Worm (Caenorhabditis elegans) whole organism, midembryonic: ENCODE results near the gene ncx-1.

Source experiments
- T22C8.4 ChIP-seq: fragments of 200-800 bp; sonication (Bioruptor generic); IDR thresholded peaks from 2 replicates; pipeline ENCODE4 v1.3.6; 2022; ENCODE audit warnings: missing genetic modification characterization, missing compliant biosample characterization
- cog-1 ChIP-seq: sonication (generic microtip); optimal IDR thresholded peaks from 2 replicates; lab custom pipeline; 2016; ENCODE audit warnings: missing genetic modification characterization, missing compliant biosample characterization
- flt-1 ChIP-seq: fragments of 200-800 bp; sonication (Bioruptor generic); IDR thresholded peaks from 2 replicates; pipeline ENCODE4 v1.3.6; 2022; ENCODE audit warnings: missing genetic modification characterization, missing compliant biosample characterization
- klf-2 ChIP-seq: fragments of 200-800 bp; sonication (Bioruptor generic); conservative IDR thresholded peaks from 2 replicates; pipeline ENCODE4 v1.3.6; 2022; ENCODE audit warnings: missing genetic modification reagents, missing genetic modification characterization, missing compliant biosample characterization
- med-1 ChIP-seq: sonication (generic microtip); optimal IDR thresholded peaks from 2 replicates; lab custom pipeline; 2017; ENCODE audit warnings: missing genetic modification characterization, mild to moderate bottlenecking, missing compliant biosample characterization, antibody characterized with exemption, missing genetic modification reagents; ENCODE audit not compliant: insufficient read depth
- ref-1 ChIP-seq: fragments of 200-800 bp; sonication (Bioruptor generic); conservative IDR thresholded peaks from 2 replicates; pipeline ENCODE4 v1.3.6; 2022; ENCODE audit warnings: missing genetic modification reagents, missing genetic modification characterization, missing compliant biosample characterization
- tab-1 ChIP-seq: fragments of 200-800 bp; sonication (Bioruptor generic); IDR thresholded peaks from 2 replicates; pipeline ENCODE4 v1.3.6; 2022; ENCODE audit warnings: missing genetic modification characterization, missing compliant biosample characterization
- ztf-23 ChIP-seq: fragments of 200-800 bp; sonication (Bioruptor generic); IDR thresholded peaks from 2 replicates; pipeline ENCODE4 v1.3.6; 2022; ENCODE audit warnings: missing genetic modification reagents, missing genetic modification characterization, missing compliant biosample characterization
- ztf-29 ChIP-seq: fragments of 200-800 bp; sonication (Bioruptor generic); IDR thresholded peaks from 2 replicates; pipeline ENCODE4 v1.3.6; 2022; ENCODE audit warnings: missing genetic modification reagents, missing genetic modification characterization, missing compliant biosample characterization

Gene ncx-1

DNA sequence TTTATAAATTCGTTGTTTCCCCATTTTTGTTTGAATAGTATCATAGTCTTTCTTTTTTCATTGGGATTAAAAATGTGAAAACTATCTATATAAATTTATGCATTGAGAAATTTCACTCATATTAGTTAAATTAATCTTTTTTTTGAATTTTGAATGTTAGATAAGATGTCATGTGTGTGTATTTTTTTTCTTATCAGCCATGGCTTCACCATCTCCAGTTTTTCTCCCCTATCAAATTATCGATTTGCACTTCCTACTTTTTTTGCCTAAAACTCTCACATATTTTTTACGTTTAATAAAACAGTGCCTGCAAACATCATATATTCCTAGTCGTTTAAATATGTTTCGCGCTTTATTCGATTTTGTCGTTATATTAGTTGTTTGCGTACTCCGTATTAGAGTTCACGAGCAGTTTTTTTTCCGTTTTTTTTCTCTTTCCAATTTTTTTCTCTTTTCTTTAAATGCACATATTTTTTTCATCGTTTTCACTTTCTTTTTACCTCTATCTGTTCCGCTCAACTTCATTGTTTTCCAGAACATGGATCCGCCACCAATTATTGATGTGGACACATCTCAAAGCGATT lies 27.3 kb upstream of the ncx-1 start, which contains the start of gene Y113G7A.13:
Y113G7A.13 (plus strand) TSS at position 534 of the 584 bp plus-strand sequence.
- TF ChIP-seq tab-1 (GFP tag; lab: Robert Waterston, UW) (no peak), flt-1 (no peak), T22C8.4 (GFP tag; lab: Robert Waterston, UW) (no peak), med-1 (no peak), ztf-23 (GFP tag; lab: Robert Waterston, UW) (no peak), klf-2 (GFP tag; lab: Robert Waterston, UW) (no peak)

DNA sequence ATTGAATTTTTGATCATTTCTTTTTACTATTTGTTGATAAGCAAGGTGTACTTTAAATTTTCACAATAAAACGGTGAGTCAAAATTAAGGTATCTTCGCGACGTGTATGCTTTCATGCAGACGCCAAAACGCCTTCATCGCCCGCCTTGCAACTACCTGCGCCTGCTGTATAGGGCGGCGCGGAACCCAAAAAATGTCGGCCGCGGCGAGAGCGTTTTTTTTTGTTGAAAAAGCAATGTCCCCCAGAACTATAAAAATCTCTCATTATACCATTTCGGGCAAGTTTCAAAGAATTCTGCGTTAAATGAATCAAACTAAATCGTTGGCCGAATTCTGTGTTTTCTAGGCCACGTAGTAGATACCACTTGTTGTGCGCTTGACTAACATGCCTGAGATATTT lies 23.2 kb upstream of the ncx-1 start:
- TF ChIP-seq klf-2 (GFP tag; lab: Robert Waterston, UW) (no peak), ztf-23 (GFP tag; lab: Robert Waterston, UW) (no peak), flt-1 (no peak), T22C8.4 (GFP tag; lab: Robert Waterston, UW) (no peak), med-1 (no peak), cog-1 (tag; lab: Kevin White, UChicago) (no peak), ref-1 (no peak), ztf-29 (GFP tag; lab: Robert Waterston, UW) (no peak), tab-1 (GFP tag; lab: Robert Waterston, UW) (no peak)

DNA sequence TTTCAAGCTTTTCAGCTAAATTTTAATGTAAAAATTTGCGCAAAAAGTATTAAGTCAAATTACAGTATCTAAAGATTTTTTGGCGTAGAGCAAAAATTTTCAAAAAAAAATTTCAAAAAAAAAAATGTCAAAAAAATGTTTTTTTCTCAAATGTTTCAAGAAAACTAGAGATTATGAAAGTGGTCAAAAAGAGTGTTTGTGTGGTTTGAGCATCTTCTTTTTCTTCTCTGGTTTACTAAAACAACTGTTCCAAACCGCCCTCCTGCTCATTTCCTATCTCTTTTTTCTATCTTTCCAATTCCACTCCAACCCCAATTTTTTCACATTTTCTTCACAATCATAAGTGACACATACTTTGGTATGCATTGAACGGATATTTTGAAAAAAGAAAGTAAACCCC lies 21.8 kb upstream of the ncx-1 start, which contains the start of gene Y113G7A.12:
Y113G7A.12 (plus strand) TSS at position 301 of the 400 bp plus-strand sequence.
- no peak for TF ChIP-seq ztf-29 (GFP tag; lab: Robert Waterston, UW)
- no peak for TF ChIP-seq med-1
- TF ChIP-seq klf-2 (GFP tag; lab: Robert Waterston, UW): no peak
- no peak for TF ChIP-seq cog-1 (tag; lab: Kevin White, UChicago)
- no peak for TF ChIP-seq flt-1
- TF ChIP-seq tab-1 (GFP tag; lab: Robert Waterston, UW): no peak
- no peak for TF ChIP-seq ref-1
- no peak for TF ChIP-seq ztf-23 (GFP tag; lab: Robert Waterston, UW)
- no peak for TF ChIP-seq T22C8.4 (GFP tag; lab: Robert Waterston, UW)

DNA sequence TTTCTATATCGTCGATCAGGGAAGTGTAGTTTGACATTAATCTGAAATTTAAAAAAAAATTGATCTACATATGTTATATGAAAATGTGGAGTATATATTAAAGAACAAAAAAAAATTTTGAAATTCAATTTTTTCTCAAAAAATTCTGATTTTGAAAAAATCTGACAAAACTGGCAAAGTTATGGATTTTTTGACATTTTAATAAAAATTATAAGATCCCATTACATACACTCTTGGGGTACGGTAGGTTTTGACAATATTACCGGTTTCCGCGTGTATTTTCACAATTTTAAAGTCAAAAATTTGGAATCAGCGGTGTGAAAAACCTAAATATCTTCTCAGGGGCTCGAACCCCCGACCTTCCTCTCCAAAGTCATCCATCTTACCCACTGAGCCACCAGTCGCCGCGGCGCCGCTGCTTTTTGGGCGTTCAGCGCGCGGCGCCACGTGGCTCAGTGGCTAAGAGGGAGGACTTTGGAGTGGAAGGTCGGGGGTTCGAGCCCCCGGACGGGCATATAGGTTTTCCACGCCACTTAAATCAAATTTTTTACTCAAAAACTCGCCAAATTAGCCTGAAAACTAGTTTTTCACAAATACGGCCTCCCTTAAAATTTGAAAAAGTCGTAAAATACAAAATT lies 18.1 kb upstream of the ncx-1 start, which contains the start of gene Y113G7A.14:
Y113G7A.14 (minus strand) TSS at position 51 of the 638 bp plus-strand sequence.
- no peak for TF ChIP-seq cog-1 (tag; lab: Kevin White, UChicago)
- TF ChIP-seq ref-1: no peak
- no peak for TF ChIP-seq med-1
- no peak for TF ChIP-seq tab-1 (GFP tag; lab: Robert Waterston, UW)
- no peak for TF ChIP-seq klf-2 (GFP tag; lab: Robert Waterston, UW)
- TF ChIP-seq flt-1: no peak
- no peak for TF ChIP-seq T22C8.4 (GFP tag; lab: Robert Waterston, UW)
- no peak for TF ChIP-seq ztf-23 (GFP tag; lab: Robert Waterston, UW)
- no peak for TF ChIP-seq ztf-29 (GFP tag; lab: Robert Waterston, UW)

DNA sequence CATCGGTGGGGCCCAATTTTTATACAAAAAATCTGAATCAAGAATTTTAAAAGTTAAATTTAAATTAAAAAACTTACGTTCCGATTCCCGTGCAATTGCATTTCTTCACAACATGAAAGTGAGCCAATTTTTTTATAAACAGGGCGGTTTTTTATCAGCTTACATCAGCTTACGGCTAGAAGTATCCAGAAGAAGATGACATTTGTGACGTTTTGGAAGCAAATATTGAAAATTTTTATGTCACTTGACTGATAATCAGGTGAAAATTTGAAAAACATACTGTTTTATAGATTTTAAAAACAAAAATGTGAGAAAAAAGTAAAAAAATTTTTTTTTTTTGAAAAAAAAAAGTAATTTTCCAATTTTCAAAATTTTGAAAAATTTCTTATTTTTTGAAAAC lies 14.8 kb upstream of the ncx-1 start, which contains the start of gene Y113G7A.22:
Y113G7A.22 (minus strand) TSS at position 101 of the 400 bp plus-strand sequence.
- TF ChIP-seq ref-1 (no peak), ztf-23 (GFP tag; lab: Robert Waterston, UW) (no peak), klf-2 (GFP tag; lab: Robert Waterston, UW) (no peak), tab-1 (GFP tag; lab: Robert Waterston, UW) (no peak), ztf-29 (GFP tag; lab: Robert Waterston, UW) (no peak), cog-1 (tag; lab: Kevin White, UChicago) (no peak), med-1 (no peak), T22C8.4 (GFP tag; lab: Robert Waterston, UW) (no peak), flt-1 (no peak)

DNA sequence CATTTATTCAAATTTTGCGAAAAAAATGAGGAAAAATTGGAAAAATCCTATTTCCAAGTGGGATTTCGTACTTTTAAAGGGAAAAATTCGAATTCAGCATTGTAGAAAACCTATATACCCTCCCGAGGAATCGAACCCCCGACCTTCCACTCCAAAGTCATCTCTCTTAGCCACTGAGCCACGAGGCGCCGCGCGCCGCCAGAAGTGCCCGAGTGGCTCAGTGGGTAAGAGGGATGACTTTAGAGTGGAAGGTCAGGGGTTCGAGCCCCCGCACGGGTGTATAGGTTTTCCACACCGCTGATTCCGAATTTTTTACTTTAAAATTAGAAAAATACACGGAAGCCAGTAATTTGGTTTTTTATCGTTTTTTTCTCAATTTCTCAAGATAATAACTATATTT lies 14.3 kb upstream of the ncx-1 start:
- no peak for TF ChIP-seq cog-1 (tag; lab: Kevin White, UChicago)
- no peak for TF ChIP-seq ztf-29 (GFP tag; lab: Robert Waterston, UW)
- no peak for TF ChIP-seq ref-1
- TF ChIP-seq med-1: no peak
- TF ChIP-seq tab-1 (GFP tag; lab: Robert Waterston, UW): no peak
- TF ChIP-seq flt-1: no peak
- TF ChIP-seq T22C8.4 (GFP tag; lab: Robert Waterston, UW): no peak

DNA sequence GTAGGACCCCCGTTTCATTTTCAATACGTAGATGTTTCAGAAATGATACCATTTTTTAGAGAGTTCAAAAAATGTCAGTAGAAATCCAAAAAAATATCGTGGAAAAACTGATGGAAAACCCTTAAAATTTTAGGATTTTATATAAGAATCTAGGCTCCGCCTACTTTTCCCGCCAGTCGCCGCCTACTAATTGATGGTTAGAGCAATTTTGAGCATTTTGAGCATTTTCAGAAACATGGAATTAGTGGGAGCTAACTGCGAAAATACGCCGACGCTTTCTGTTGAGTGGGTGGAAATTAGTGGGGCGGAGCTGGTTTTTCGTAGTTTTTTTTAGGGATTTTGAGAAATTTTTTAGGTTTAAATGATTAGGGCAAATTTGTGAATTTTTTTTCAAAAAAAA lies 12.7 kb upstream of the ncx-1 start, which contains the start of gene ssu-1:
ssu-1 (minus strand) TSS at position 101 of the 400 bp plus-strand sequence.
- no peak for TF ChIP-seq med-1
- TF ChIP-seq ref-1: no peak
- TF ChIP-seq klf-2 (GFP tag; lab: Robert Waterston, UW): no peak
- no peak for TF ChIP-seq ztf-29 (GFP tag; lab: Robert Waterston, UW)

DNA sequence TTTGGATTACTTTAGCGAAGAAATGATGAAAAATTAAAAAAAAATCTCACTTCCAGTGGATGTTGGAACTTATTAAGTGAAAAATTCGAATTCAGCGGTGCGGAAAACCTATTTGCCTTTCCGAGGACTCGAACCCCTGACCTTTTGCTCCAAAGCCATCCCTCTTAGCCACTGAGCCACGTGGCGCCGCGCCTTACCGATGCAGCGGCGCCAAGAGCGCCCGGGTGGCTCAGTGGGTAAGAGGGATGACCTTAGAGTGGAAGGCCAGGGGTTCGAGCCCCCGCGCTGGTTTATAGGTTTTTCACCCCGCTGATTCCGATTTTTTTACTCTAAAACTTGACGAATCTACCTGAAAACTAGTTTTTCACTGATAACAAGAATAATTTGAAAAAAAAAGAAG lies 7.1 kb upstream of the ncx-1 start:
- TF ChIP-seq ref-1 (no peak), ztf-23 (GFP tag; lab: Robert Waterston, UW) (no peak), tab-1 (GFP tag; lab: Robert Waterston, UW) (no peak), klf-2 (GFP tag; lab: Robert Waterston, UW) (no peak), flt-1 (no peak), T22C8.4 (GFP tag; lab: Robert Waterston, UW) (no peak), cog-1 (tag; lab: Kevin White, UChicago) (no peak), ztf-29 (GFP tag; lab: Robert Waterston, UW) (no peak), med-1 (no peak)

DNA sequence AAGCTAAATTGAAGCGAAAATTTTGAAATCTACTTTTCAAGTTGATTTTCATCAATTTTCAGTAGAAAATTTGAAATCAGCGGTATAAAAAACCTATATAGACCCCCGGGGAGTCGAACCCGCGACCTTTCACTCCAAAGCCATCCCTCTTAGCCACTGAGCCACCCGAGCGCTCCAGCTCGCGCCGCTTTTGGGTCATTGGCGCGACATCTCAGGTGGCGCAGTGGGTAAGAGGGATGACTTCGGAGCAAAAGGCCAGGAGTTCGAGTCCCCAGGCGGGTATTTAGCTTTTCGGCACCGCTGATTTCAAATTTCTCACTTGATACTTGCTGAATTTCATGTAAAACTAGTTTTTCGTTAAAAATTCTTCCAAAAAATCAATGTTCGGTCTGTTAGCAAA lies 6.2 kb upstream of the ncx-1 start:
- TF ChIP-seq ztf-29 (GFP tag; lab: Robert Waterston, UW) (no peak), klf-2 (GFP tag; lab: Robert Waterston, UW) (0 out of 2 replicates have a peak, but pooled peaks have one; percentile 23), ref-1 (no peak), med-1 (no peak)

DNA sequence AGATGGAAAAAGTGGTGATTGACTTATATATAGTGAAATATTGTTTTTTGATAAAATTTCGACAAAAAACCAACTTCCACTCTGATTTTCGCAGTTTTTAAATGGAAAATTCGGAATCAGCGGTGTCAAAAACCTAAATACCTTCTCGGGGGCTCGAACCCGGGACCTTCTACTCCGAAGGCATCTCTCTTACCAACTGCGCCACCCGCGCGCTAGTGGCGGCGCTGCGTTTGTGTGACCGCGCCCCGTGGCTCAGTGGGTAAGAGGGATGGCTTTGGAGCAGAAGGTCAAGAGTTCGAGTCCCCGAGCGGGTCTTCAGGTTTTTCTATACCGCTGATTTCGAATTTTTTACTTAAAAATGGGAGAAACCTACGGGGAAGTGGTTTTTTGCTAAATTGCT lies 4.7 kb upstream of the ncx-1 start:
- TF ChIP-seq flt-1 (no peak), cog-1 (tag; lab: Kevin White, UChicago) (no peak), T22C8.4 (GFP tag; lab: Robert Waterston, UW) (no peak), klf-2 (GFP tag; lab: Robert Waterston, UW) (no peak), ztf-29 (GFP tag; lab: Robert Waterston, UW) (no peak), ref-1 (no peak), med-1 (no peak), ztf-23 (GFP tag; lab: Robert Waterston, UW) (no peak), tab-1 (GFP tag; lab: Robert Waterston, UW) (no peak)
